Worm (Caenorhabditis elegans) whole organism, mixed stage, embryonic: ENCODE results near the gene ctps-1.
A peak's percentile ranks its signal among the peaks of the same experiment; 100 is the strongest.

Source experiments
- M03D4.4 ChIP-seq: sonication (generic microtip); optimal IDR thresholded peaks from 2 replicates; lab custom pipeline; 2017; ENCODE audit warnings: mild to moderate bottlenecking, missing genetic modification characterization, missing compliant biosample characterization
- blmp-1 ChIP-seq: fragments of 150-350 bp; optimal IDR thresholded peaks from 2 replicates; lab custom pipeline; 2014; ENCODE audit warnings: missing biosample characterization, missing genetic modification characterization
- ceh-39 ChIP-seq: fragments of 150-350 bp; optimal IDR thresholded peaks from 2 replicates; lab custom pipeline; 2014; ENCODE audit warnings: missing biosample characterization, missing genetic modification characterization
- ceh-43 ChIP-seq: fragments of 200-800 bp; sonication (Bioruptor generic); optimal IDR thresholded peaks from 2 replicates; lab custom pipeline; 2018; ENCODE audit warnings: mild to moderate bottlenecking, missing genetic modification characterization, moderate library complexity, missing compliant biosample characterization
- ceh-83 ChIP-seq: fragments of 200-800 bp; sonication (Bioruptor generic); optimal IDR thresholded peaks from 2 replicates; lab custom pipeline; 2018; ENCODE audit warnings: mild to moderate bottlenecking, missing genetic modification characterization, missing compliant biosample characterization
- ces-1 ChIP-seq: fragments of 150-350 bp; optimal IDR thresholded peaks from 2 replicates; lab custom pipeline; 2014; ENCODE audit warnings: missing biosample characterization, missing genetic modification reagents, missing genetic modification characterization
- cnd-1 ChIP-seq: fragments of 200-800 bp; sonication (Bioruptor generic); optimal IDR thresholded peaks from 2 replicates; lab custom pipeline; 2018; ENCODE audit warnings: mild to moderate bottlenecking, missing genetic modification characterization, missing compliant biosample characterization
- drap-1 ChIP-seq: fragments of 200-800 bp; sonication (Bioruptor generic); optimal IDR thresholded peaks from 3 replicates; lab custom pipeline; 2018; ENCODE audit warnings: mild to moderate bottlenecking, missing genetic modification characterization, missing compliant biosample characterization
- elt-1 ChIP-seq: sonication (generic microtip); optimal IDR thresholded peaks from 2 replicates; lab custom pipeline; 2017; ENCODE audit warnings: missing genetic modification characterization, mild to moderate bottlenecking, missing compliant biosample characterization, antibody characterized with exemption, moderate library complexity, borderline replicate concordance; ENCODE audit not compliant: insufficient read depth
- elt-3 ChIP-seq: fragments of 150-350 bp; optimal IDR thresholded peaks from 2 replicates; lab custom pipeline; 2014; ENCODE audit warnings: missing biosample characterization, missing genetic modification characterization
- flh-1 ChIP-seq: fragments of 200-800 bp; sonication (Bioruptor generic); optimal IDR thresholded peaks from 2 replicates; lab custom pipeline; 2018; ENCODE audit warnings: mild to moderate bottlenecking, missing genetic modification characterization, moderate library complexity, missing compliant biosample characterization
- ham-2 ChIP-seq: fragments of 200-800 bp; sonication (Bioruptor generic); optimal IDR thresholded peaks from 2 replicates; lab custom pipeline; 2018; ENCODE audit warnings: mild to moderate bottlenecking, missing genetic modification characterization, missing compliant biosample characterization
- hlh-1 ChIP-seq: fragments of 150-350 bp; optimal IDR thresholded peaks from 2 replicates; lab custom pipeline; 2014; ENCODE audit warnings: missing biosample characterization, missing genetic modification reagents, missing genetic modification characterization
- lin-13 ChIP-seq: fragments of 150-350 bp; optimal IDR thresholded peaks from 2 replicates; lab custom pipeline; 2014; ENCODE audit warnings: missing biosample characterization, missing genetic modification characterization
- lin-32 ChIP-seq: fragments of 200-800 bp; sonication (Bioruptor generic); optimal IDR thresholded peaks from 2 replicates; lab custom pipeline; 2018; ENCODE audit warnings: mild to moderate bottlenecking, missing genetic modification characterization, missing compliant biosample characterization
- mab-5 ChIP-seq: fragments of 150-350 bp; optimal IDR thresholded peaks from 2 replicates; lab custom pipeline; 2014; ENCODE audit warnings: missing biosample characterization, missing genetic modification characterization
- mls-2 ChIP-seq: sonication (generic microtip); optimal IDR thresholded peaks from 2 replicates; lab custom pipeline; 2016; ENCODE audit warnings: mild to moderate bottlenecking, missing genetic modification characterization, moderate library complexity, missing compliant biosample characterization
- nhr-2 ChIP-seq: fragments of 150-350 bp; optimal IDR thresholded peaks from 2 replicates; lab custom pipeline; 2014; ENCODE audit warnings: missing biosample characterization, missing genetic modification characterization
- nhr-237 ChIP-seq: fragments of 150-350 bp; optimal IDR thresholded peaks from 2 replicates; lab custom pipeline; 2014; ENCODE audit warnings: missing biosample characterization, missing genetic modification characterization
- nhr-28 ChIP-seq: fragments of 150-350 bp; optimal IDR thresholded peaks from 2 replicates; lab custom pipeline; 2014; ENCODE audit warnings: missing biosample characterization, missing genetic modification characterization
- nhr-76 ChIP-seq: sonication (generic microtip); optimal IDR thresholded peaks from 2 replicates; lab custom pipeline; 2017; ENCODE audit warnings: missing biosample characterization, missing genetic modification characterization
- pha-4 ChIP-seq: fragments of 150-350 bp; optimal IDR thresholded peaks from 2 replicates; lab custom pipeline; 2018; ENCODE audit warnings: missing biosample characterization, missing genetic modification reagents, missing genetic modification characterization
- snpc-4 ChIP-seq: fragments of 150-350 bp; optimal IDR thresholded peaks from 2 replicates; lab custom pipeline; 2014; ENCODE audit warnings: missing biosample characterization, missing genetic modification characterization
- unc-120 ChIP-seq: sonication (generic microtip); optimal IDR thresholded peaks from 2 replicates; lab custom pipeline; 2017; ENCODE audit warnings: missing genetic modification characterization, missing compliant biosample characterization; ENCODE audit not compliant: poor library complexity, severe bottlenecking
- unc-39 ChIP-seq: fragments of 150-350 bp; optimal IDR thresholded peaks from 2 replicates; lab custom pipeline; 2014; ENCODE audit warnings: missing biosample characterization, missing genetic modification characterization
- unc-62 ChIP-seq: fragments of 150-350 bp; optimal IDR thresholded peaks from 2 replicates; lab custom pipeline; 2014; ENCODE audit warnings: missing biosample characterization, missing genetic modification reagents, missing genetic modification characterization
- zip-8 ChIP-seq: fragments of 150-350 bp; optimal IDR thresholded peaks from 2 replicates; lab custom pipeline; 2014; ENCODE audit warnings: missing biosample characterization, missing genetic modification characterization
- ztf-11 ChIP-seq: fragments of 150-350 bp; optimal IDR thresholded peaks from 2 replicates; lab custom pipeline; 2014; ENCODE audit warnings: missing biosample characterization, missing genetic modification characterization

ctps-1 gene

DNA sequence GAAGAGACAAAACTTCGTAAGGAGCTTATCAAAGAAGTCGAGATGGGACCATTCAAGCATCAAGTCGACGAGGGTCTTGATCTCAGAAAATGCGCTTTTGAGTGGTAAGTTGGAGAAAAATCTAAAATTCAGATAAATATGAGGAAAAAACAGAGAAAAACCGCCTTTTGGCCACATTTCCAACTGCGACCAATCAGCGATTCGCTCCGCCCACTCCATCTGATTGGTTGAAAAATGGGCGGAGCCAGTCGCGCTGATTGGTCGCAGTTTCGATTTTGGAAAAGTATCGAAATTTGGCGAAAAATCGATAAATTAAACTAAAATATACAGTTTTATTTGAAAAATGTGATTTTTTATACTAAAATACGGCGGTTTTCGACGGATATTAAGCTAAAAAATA is 17.2 kb downstream of the ctps-1 start:
- TF ChIP-seq unc-120 (tag; lab: Kevin White, UChicago) (no peak), cnd-1 (tag; lab: Kevin White, UChicago) (no peak), ceh-43 (no peak), nhr-76 (tag; lab: Kevin White, UChicago) (no peak), mab-5 (tag; lab: Kevin White, UChicago) (no peak), M03D4.4 (tag; lab: Kevin White, UChicago) (no peak), zip-8 (tag; lab: Kevin White, UChicago) (no peak), nhr-237 (tag; lab: Kevin White, UChicago) (no peak)
- TF ChIP-seq, all 35 proteins: peak for 0

DNA sequence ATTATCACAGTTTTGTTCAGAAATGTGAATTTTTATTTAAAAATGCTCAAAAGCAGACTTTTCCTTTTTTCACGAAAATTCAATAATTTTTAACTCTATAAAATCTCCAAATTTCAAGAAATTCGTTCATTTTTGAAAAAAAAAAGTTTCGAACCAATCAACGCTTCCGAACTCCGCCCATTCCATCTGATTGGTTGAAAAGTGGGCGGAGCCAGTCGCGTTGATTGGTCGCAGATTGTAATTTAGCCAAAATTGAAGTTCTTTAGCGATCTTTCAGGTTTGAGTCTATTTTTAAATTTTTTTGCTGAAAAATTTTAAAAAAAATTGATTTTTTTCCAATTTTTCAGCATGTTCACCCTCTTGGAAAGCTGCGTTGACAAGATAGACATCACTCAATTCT is 17.7 kb downstream of the ctps-1 start:
- no peak for TF ChIP-seq ceh-83 (GFP tag; lab: Kevin White, UChicago)
- no peak for TF ChIP-seq nhr-28 (tag; lab: Kevin White, UChicago)
- TF ChIP-seq unc-39 (tag; lab: Kevin White, UChicago), result no peak

DNA sequence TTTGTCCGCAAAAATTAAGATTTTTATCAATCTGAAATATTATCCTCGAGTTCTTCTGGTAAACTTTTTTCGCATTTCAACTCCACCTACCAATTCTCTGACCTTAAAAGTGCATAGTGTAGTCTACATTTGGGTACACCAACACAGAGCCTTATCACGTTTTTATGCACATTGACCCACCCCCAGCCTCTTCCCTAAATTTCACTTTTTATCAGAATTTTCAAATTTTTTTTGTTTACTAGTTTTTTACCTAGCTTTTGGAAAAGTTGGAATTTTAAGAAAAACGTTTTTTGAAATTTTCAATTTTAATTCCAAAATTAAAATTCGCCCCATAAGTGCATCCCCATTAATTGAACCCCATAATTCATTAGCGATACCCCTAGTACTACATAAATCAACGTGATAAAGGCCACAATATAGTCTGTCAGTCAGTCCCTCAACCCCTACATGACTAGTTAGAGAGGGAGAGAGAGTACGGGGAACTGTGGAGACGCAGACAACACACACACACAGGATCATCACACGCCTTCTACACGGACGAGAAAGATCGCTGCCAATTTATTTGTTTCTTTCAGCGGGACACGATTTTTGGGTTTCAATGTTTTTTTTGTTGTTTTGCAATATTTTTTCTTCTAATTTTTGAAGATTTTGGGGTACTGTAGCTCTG is 20.0 kb downstream of the ctps-1 start:
- TF ChIP-seq unc-62 (GFP tag; lab: Kevin White, UChicago) (peak; percentile 16), zip-8 (tag; lab: Kevin White, UChicago) (no peak)

DNA sequence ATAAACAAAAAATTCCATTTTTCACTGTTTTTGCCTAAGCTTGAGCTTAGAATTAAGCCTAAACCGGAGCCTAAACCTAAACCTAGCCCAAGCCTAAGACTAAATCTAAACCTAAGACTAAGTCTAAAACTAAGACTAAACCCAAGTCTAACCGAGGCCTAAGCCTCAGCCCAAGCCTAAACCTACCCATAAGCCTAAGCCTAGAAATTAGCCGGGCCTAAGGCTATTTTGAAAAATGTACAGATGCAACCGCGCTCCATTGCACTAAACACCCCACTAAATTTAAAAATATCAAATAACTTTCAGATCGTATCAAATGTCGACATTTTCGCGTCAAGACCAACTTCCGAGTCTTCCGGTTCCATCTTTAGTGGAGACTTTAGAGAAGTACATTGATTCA is 20.6 kb downstream of the ctps-1 start, which contains the start of gene T20B3.1:
Gene T20B3.1, plus strand, starts transcription at position 301 of the 400 bp plus-strand sequence.
- TF ChIP-seq M03D4.4 (tag; lab: Kevin White, UChicago) (no peak), mab-5 (tag; lab: Kevin White, UChicago) (no peak), ceh-83 (GFP tag; lab: Kevin White, UChicago) (no peak), ceh-39 (tag; lab: Kevin White, UChicago) (no peak), blmp-1 (tag; lab: Kevin White, UChicago) (no peak), ztf-11 (tag; lab: Kevin White, UChicago) (no peak), cnd-1 (tag; lab: Kevin White, UChicago) (no peak)
- TF ChIP-seq, all 35 proteins: peak for 0

DNA sequence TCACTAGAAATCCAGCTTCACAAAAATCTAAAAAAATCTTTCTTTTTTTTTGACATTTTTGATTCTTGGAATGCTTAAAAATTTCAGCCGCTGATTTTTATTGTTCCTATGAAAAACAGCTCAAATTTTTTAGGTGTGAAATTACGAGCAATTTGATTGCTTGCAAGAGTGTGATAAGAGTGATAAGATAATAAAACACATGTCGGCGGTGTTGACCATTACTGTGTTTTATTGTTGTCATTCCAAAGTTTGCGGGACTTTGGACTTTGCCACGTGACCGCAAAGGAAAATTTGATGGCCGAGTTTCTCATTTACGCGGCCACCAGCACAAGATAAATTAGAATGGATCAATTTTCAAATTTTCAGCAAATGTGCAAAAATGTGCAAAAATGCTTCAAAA is 22.0 kb downstream of the ctps-1 start:
- TF ChIP-seq lin-13, result no peak
- no peak for TF ChIP-seq mls-2 (tag; lab: Kevin White, UChicago)
- no peak for TF ChIP-seq ceh-43
- no peak for TF ChIP-seq nhr-28 (tag; lab: Kevin White, UChicago)
- no peak for TF ChIP-seq ceh-83 (GFP tag; lab: Kevin White, UChicago)
- TF ChIP-seq hlh-1, result no peak
- TF ChIP-seq elt-3 (tag; lab: Kevin White, UChicago), result no peak

DNA sequence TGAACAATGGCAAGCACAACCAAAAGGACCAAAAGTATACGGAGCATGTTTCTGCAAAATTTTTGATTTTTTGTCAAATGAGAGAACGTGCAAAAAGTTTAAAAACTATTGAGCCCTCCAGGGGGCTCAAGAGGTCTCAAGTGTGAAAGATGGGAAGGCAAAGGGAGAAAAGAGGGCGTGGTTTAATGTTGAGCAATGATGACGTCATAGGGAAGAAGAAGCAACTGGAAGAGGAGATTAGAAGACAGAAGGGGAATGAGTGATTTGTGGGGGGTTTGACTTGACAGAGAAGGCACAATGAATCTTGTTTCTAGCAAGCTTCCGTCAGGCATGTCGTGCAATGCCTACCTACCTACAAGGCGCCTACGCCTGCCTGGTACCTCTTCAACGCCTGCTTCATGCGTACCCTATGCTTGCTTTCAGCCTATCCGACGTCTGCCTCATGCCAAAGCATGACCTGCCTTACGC is 26.6 kb downstream of the ctps-1 start, which contains the start of gene T20B3.14:
Gene T20B3.14, minus strand, starts transcription at position 51 of the 468 bp plus-strand sequence.
- TF ChIP-seq hlh-1 (no peak), zip-8 (tag; lab: Kevin White, UChicago) (peak; percentile 83), snpc-4 (tag; lab: Kevin White, UChicago) (no peak)

DNA sequence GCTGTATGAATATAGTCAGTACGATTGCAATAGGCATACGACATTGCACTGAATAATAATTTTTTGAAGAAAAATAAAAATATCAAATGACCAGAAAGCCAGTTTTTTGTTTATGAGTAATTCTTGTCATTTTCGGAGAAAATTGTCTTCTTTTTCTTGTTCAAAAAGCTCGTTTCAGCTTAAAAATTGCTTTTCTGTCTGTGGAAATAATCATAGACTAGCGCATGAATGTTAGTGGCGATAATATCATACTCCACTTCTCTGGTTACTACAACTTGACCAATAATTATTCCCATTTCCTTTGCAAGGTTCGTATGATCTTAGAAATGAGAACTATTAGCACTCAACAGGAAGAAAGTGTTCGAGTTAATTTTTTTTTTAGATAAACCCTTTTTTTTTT is 32.8 kb downstream of the ctps-1 start, which contains the start of gene srh-216:
Gene srh-216, minus strand, starts transcription at position 101 of the 400 bp plus-strand sequence.
- TF ChIP-seq nhr-2 (tag; lab: Kevin White, UChicago) (no peak), ceh-43 (no peak), nhr-76 (tag; lab: Kevin White, UChicago) (no peak), elt-3 (tag; lab: Kevin White, UChicago) (no peak), elt-1 (tag; lab: Kevin White, UChicago) (no peak), ham-2 (GFP tag; lab: Kevin White, UChicago) (no peak), ces-1 (no peak), ztf-11 (tag; lab: Kevin White, UChicago) (no peak), drap-1 (no peak), lin-32 (no peak), flh-1 (no peak), zip-8 (tag; lab: Kevin White, UChicago) (no peak), pha-4 (tag; lab: Kevin White, UChicago) (no peak)
- TF ChIP-seq, all 35 proteins: peak for 0
